Fruit fly (Drosophila melanogaster): ENCODE results near the gene Tomosyn.

The Tomosyn gene

dm6 chrX:12663464-12663938, 32.1 kb downstream of the Tomosyn start:
- TF ChIP-seq Rel (GFP tag; optimal IDR thresholded peaks at IDR 0.05): no peak
- TF ChIP-seq Rel (tag; optimal IDR thresholded peaks at IDR 0.05): peak; percentile 61
- TF ChIP-seq Abd-B (GFP tag; optimal IDR thresholded peaks at IDR 0.05): no peak
- TF ChIP-seq Sp1 (GFP tag; optimal IDR thresholded peaks at IDR 0.05): peak; percentile 16
- TF ChIP-seq Mio (GFP tag; optimal IDR thresholded peaks at IDR 0.05): no peak
- TF ChIP-seq psq (GFP tag; optimal IDR thresholded peaks at IDR 0.05): peak; percentile 96
- peak; percentile 62 for TF ChIP-seq fru (GFP tag; optimal IDR thresholded peaks at IDR 0.05)
- peak; percentile 21 for TF ChIP-seq Dif (GFP tag; optimal IDR thresholded peaks at IDR 0.05; ENCODE audit: partially characterized antibody)
- TF ChIP-seq CrebA (GFP tag; optimal IDR thresholded peaks at IDR 0.05; ENCODE audit: borderline replicate concordance): no peak

dm6 chrX:12664117-12664783, 32.8 kb downstream of the Tomosyn start:
- peak; percentile 41 for TF ChIP-seq woc (GFP tag; optimal IDR thresholded peaks at IDR 0.05)
- TF ChIP-seq CG9705 (GFP tag; optimal IDR thresholded peaks at IDR 0.05): no peak
- TF ChIP-seq lola (GFP tag; optimal IDR thresholded peaks at IDR 0.05): no peak
- TF ChIP-seq Rel (GFP tag; optimal IDR thresholded peaks at IDR 0.05): no peak
- no peak for TF ChIP-seq Rel (tag; optimal IDR thresholded peaks at IDR 0.05)
- TF ChIP-seq fru (GFP tag; optimal IDR thresholded peaks at IDR 0.05): peak; percentile 14
- TF ChIP-seq Myc (optimal IDR thresholded peaks at IDR 0.05): peak; percentile 66

DNA sequence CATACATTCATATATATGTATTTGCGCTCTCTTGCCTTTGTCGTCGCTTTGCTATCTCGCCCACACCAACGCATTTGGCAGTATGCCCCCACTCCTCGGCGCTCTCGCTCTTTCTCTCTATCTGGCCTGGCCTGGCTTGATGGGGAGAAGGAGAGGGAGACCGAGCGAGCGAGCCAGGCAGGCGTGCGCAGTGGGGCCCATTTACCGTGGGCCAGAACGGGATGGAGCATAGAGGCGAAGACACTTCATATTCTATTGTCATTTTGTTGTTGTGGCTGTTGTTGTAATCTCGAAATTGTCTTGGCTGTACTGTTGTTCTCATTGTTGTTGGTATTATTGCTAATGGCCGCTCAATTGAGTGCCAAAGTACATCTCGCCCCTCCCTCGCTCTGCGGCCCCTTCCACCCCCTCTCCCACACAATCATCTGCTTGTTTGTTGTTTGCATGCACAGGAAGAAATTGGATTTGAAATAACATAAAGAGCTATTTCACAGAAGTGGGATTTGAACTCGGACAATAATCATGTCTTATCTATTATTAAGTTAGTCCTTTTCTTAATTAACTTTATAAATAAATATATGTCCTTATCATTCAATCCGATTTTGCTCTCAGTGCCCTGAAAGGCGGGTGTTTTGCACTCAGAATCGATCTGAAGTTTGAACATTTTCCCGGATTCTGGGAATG, 33.8 kb downstream of the Tomosyn start:
- TF ChIP-seq tai (GFP tag; optimal IDR thresholded peaks at IDR 0.05) (peak; percentile 76), Myc (optimal IDR thresholded peaks at IDR 0.05) (no peak), Vsx2 (GFP tag; optimal IDR thresholded peaks at IDR 0.05; ENCODE audit: partially characterized antibody) (no peak), sv (GFP tag; optimal IDR thresholded peaks at IDR 0.05) (peak; percentile 25), pan (optimal IDR thresholded peaks at IDR 0.05) (no peak), rgr (GFP tag; optimal IDR thresholded peaks at IDR 0.05) (peak; percentile 93), woc (GFP tag; optimal IDR thresholded peaks at IDR 0.05) (peak; percentile 53), CG9705 (GFP tag; optimal IDR thresholded peaks at IDR 0.05) (peak; percentile 66), foxo (GFP tag; optimal IDR thresholded peaks at IDR 0.05) (peak in 1 of 2 experiments; percentile 94), usp (GFP tag; optimal IDR thresholded peaks at IDR 0.05) (no peak), Dfd (GFP tag; optimal IDR thresholded peaks at IDR 0.05) (no peak), Hnf4 (GFP tag; optimal IDR thresholded peaks at IDR 0.05) (peak; percentile 90), N (GFP tag; optimal IDR thresholded peaks at IDR 0.05) (no peak), br (GFP tag; optimal IDR thresholded peaks at IDR 0.05) (peak; percentile 80), Hr83 (GFP tag; optimal IDR thresholded peaks at IDR 0.05; ENCODE audit: poor library complexity, severe bottlenecking) (peak; percentile 19), Mio (GFP tag; optimal IDR thresholded peaks at IDR 0.05) (no peak), CrebA (GFP tag; optimal IDR thresholded peaks at IDR 0.05; ENCODE audit: borderline replicate concordance) (peak; percentile 22), Hr78 (GFP tag; optimal IDR thresholded peaks at IDR 0.05) (no peak), ey (GFP tag; optimal IDR thresholded peaks at IDR 0.05) (peak; percentile 88), CG32264 (GFP tag; optimal IDR thresholded peaks at IDR 0.05) (peak; percentile 58), dl (GFP tag; optimal IDR thresholded peaks at IDR 0.05; ENCODE audit: insufficient read depth in 1 of 2, partially characterized antibody in 2 of 2) (peak; percentile 69 to 91), Abd-B (GFP tag; optimal IDR thresholded peaks at IDR 0.05) (no peak), lola (GFP tag; optimal IDR thresholded peaks at IDR 0.05) (no peak), GATAd (GFP tag; optimal IDR thresholded peaks at IDR 0.05) (peak; percentile 42), Rel (GFP tag; optimal IDR thresholded peaks at IDR 0.05) (peak; percentile 27), Rel (tag; optimal IDR thresholded peaks at IDR 0.05) (peak; percentile 67), brk (GFP tag; optimal IDR thresholded peaks at IDR 0.05) (peak; percentile 81), Jra (GFP tag; optimal IDR thresholded peaks at IDR 0.05) (peak; percentile 9), HLH106 (tag; optimal IDR thresholded peaks at IDR 0.05) (peak; percentile 95), OdsH (GFP tag; optimal IDR thresholded peaks at IDR 0.05) (peak; percentile 88), h (GFP tag; optimal IDR thresholded peaks at IDR 0.05) (peak; percentile 87), Dif (GFP tag; optimal IDR thresholded peaks at IDR 0.05; ENCODE audit: partially characterized antibody) (peak; percentile 90), psq (GFP tag; optimal IDR thresholded peaks at IDR 0.05) (peak; percentile 86), sage (GFP tag; optimal IDR thresholded peaks at IDR 0.05) (peak; percentile 82), dmrt93B (GFP tag; optimal IDR thresholded peaks at IDR 0.05) (peak; percentile 88), Sp1 (GFP tag; optimal IDR thresholded peaks at IDR 0.05) (peak; percentile 94), fru (GFP tag; optimal IDR thresholded peaks at IDR 0.05) (peak; percentile 82), dsf (GFP tag; optimal IDR thresholded peaks at IDR 0.05; ENCODE audit: borderline replicate concordance) (no peak)
